Worm (Caenorhabditis elegans) whole organism, late embryonic: ENCODE data around the gene F54D5.17.

Source experiments
- C08G9.2 ChIP-seq: sonication (generic microtip); optimal IDR thresholded peaks from 2 replicates; lab custom pipeline; 2016; ENCODE audit warnings: mild to moderate bottlenecking, missing genetic modification characterization, moderate library complexity, missing compliant biosample characterization
- K09A11.1 ChIP-seq: sonication (generic microtip); optimal IDR thresholded peaks from 2 replicates; lab custom pipeline; 2017; ENCODE audit warnings: antibody characterized with exemption, mild to moderate bottlenecking, missing genetic modification characterization, missing compliant biosample characterization; ENCODE audit not compliant: insufficient read depth
- ceh-2 ChIP-seq: sonication (generic microtip); optimal IDR thresholded peaks from 2 replicates; lab custom pipeline; 2016; ENCODE audit warnings: missing genotype, missing genetic modification characterization, missing compliant biosample characterization
- elt-2 ChIP-seq: sonication (generic microtip); optimal IDR thresholded peaks from 2 replicates; lab custom pipeline; 2016; ENCODE audit warnings: missing genetic modification reagents, missing genetic modification characterization, missing compliant biosample characterization
- ets-4 ChIP-seq: sonication (generic microtip); optimal IDR thresholded peaks from 2 replicates; lab custom pipeline; 2016; ENCODE audit warnings: missing genetic modification characterization, missing compliant biosample characterization
- fkh-10 ChIP-seq: fragments of 150-350 bp; optimal IDR thresholded peaks from 2 replicates; lab custom pipeline; 2014; ENCODE audit warnings: missing biosample characterization, missing genetic modification reagents, missing genetic modification characterization
- fkh-6 ChIP-seq: sonication (generic microtip); optimal IDR thresholded peaks from 2 replicates; lab custom pipeline; 2016; ENCODE audit warnings: missing genetic modification characterization, missing compliant biosample characterization
- hlh-30 ChIP-seq: sonication (generic microtip); optimal IDR thresholded peaks from 2 replicates; lab custom pipeline; 2017; ENCODE audit warnings: antibody characterized with exemption, missing genetic modification characterization, missing compliant biosample characterization; ENCODE audit not compliant: insufficient read depth
- madf-2 ChIP-seq: sonication (generic microtip); optimal IDR thresholded peaks from 2 replicates; lab custom pipeline; 2017; ENCODE audit warnings: missing genetic modification characterization, missing compliant biosample characterization
- nhr-11 ChIP-seq: fragments of 150-350 bp; optimal IDR thresholded peaks from 2 replicates; lab custom pipeline; 2014; ENCODE audit warnings: missing biosample characterization, missing genetic modification characterization
- pha-2 ChIP-seq: sonication (generic microtip); optimal IDR thresholded peaks from 2 replicates; lab custom pipeline; 2017; ENCODE audit warnings: mild to moderate bottlenecking, missing genetic modification characterization, missing compliant biosample characterization
- pqm-1 ChIP-seq: sonication (generic microtip); optimal IDR thresholded peaks from 2 replicates; lab custom pipeline; 2016; ENCODE audit warnings: missing genetic modification characterization, missing compliant biosample characterization
- tbx-2 ChIP-seq: sonication (generic microtip); optimal IDR thresholded peaks from 2 replicates; lab custom pipeline; 2016; ENCODE audit warnings: missing genetic modification characterization, missing compliant biosample characterization
- unc-86 ChIP-seq: sonication (generic microtip); optimal IDR thresholded peaks from 2 replicates; lab custom pipeline; 2016; ENCODE audit warnings: missing genetic modification characterization, missing compliant biosample characterization

ce11 chrII:11535924-11536323 lies 20.5 kb upstream of the F54D5.17 start:
- TF ChIP-seq fkh-6 (tag; lab: Kevin White, UChicago), result no peak
- TF ChIP-seq pha-2, result no peak
- TF ChIP-seq C08G9.2, result no peak
- no peak for TF ChIP-seq tbx-2 (tag; lab: Kevin White, UChicago)
- TF ChIP-seq ceh-2 (tag; lab: Kevin White, UChicago), result no peak
- no peak for TF ChIP-seq ets-4 (tag; lab: Kevin White, UChicago)
- TF ChIP-seq pqm-1 (tag; lab: Kevin White, UChicago), result no peak
- TF ChIP-seq madf-2 (tag; lab: Kevin White, UChicago), result no peak
- no peak for TF ChIP-seq fkh-10 (GFP tag; lab: Kevin White, UChicago)
- no peak for TF ChIP-seq unc-86 (tag; lab: Kevin White, UChicago)
- TF ChIP-seq elt-2 (tag; lab: Kevin White, UChicago), result peak; percentile 43
- TF ChIP-seq nhr-11 (tag; lab: Kevin White, UChicago), result no peak
- TF ChIP-seq K09A11.1, result no peak
- TF ChIP-seq hlh-30 (tag; lab: Kevin White, UChicago), result no peak
